Fruit fly (Drosophila melanogaster) whole organism, embryonic: ENCODE measurements around the gene Oatp33Eb.
A peak's percentile ranks its signal among the peaks of the same experiment; 100 is the strongest.

Experiments used
- Ada2b ChIP-seq: fragments of 200-800 bp; sonication (Bioruptor generic); IDR thresholded peaks from 2 replicates; pipeline ENCODE4 v1.3.6; 2022; ENCODE audit warnings: missing biosample characterization, missing genetic modification characterization
- Atf6 ChIP-seq: fragments of 200-800 bp; sonication (Bioruptor generic); IDR thresholded peaks from 2 replicates; pipeline ENCODE4 v1.3.6; 2022; ENCODE audit warnings: missing biosample characterization, missing genetic modification characterization
- CG10209 ChIP-seq: fragments of 200-800 bp; sonication (Bioruptor generic); optimal IDR thresholded peaks from 3 replicates; lab custom pipeline; 2017; ENCODE audit warnings: missing biosample characterization, mild to moderate bottlenecking, missing genetic modification characterization, missing genetic modification reagents
- CG11247 ChIP-seq: fragments of 200-800 bp; sonication (Bioruptor generic); IDR thresholded peaks from 2 replicates; pipeline ENCODE4 v1.3.6; 2022; ENCODE audit warnings: missing biosample characterization, missing genetic modification characterization
- CG12071 ChIP-seq: fragments of 200-800 bp; sonication (Bioruptor generic); optimal IDR thresholded peaks from 3 replicates; lab custom pipeline; 2018; ENCODE audit warnings: missing biosample characterization, mild to moderate bottlenecking, missing genetic modification characterization
- CG14441 ChIP-seq: fragments of 200-800 bp; sonication (Bioruptor generic); IDR thresholded peaks from 2 replicates; pipeline ENCODE4 v1.3.6; 2022; ENCODE audit warnings: missing biosample characterization, missing genetic modification characterization
- CG15073 ChIP-seq: fragments of 200-800 bp; sonication (Bioruptor generic); optimal IDR thresholded peaks from 2 replicates; lab custom pipeline; 2016; ENCODE audit warnings: missing biosample characterization, missing genetic modification characterization
- CG1647 ChIP-seq: fragments of 200-800 bp; sonication (Bioruptor generic); optimal IDR thresholded peaks from 3 replicates; lab custom pipeline; 2016; ENCODE audit warnings: missing biosample characterization, missing genetic modification characterization
- CG16779 ChIP-seq: fragments of 200-800 bp; sonication (Bioruptor generic); IDR thresholded peaks from 2 replicates; pipeline ENCODE4 v1.3.6; 2022; ENCODE audit warnings: missing biosample characterization, missing genetic modification characterization
- CG16863 ChIP-seq: fragments of 200-800 bp; sonication (Bioruptor generic); optimal IDR thresholded peaks from 3 replicates; lab custom pipeline; 2016; ENCODE audit warnings: missing biosample characterization, missing genetic modification characterization
- CG2875 ChIP-seq: fragments of 200-800 bp; sonication (Bioruptor generic); optimal IDR thresholded peaks from 2 replicates; lab custom pipeline; 2017; ENCODE audit warnings: missing biosample characterization, mild to moderate bottlenecking, missing genetic modification characterization, missing genetic modification reagents
- CG31224 ChIP-seq: fragments of 200-800 bp; sonication (Bioruptor generic); IDR thresholded peaks from 2 replicates; pipeline ENCODE4 v1.3.6; 2022; ENCODE audit warnings: missing biosample characterization, missing genetic modification characterization
- CG32532 ChIP-seq: fragments of 200-800 bp; sonication (Bioruptor generic); IDR thresholded peaks from 2 replicates; pipeline ENCODE4 v1.3.6; 2022; ENCODE audit warnings: missing biosample characterization, missing genetic modification characterization
- CG42726 ChIP-seq: fragments of 200-800 bp; sonication (Bioruptor generic); IDR thresholded peaks from 2 replicates; pipeline ENCODE4 v1.3.6; 2022; ENCODE audit warnings: missing biosample characterization, missing genetic modification characterization; ENCODE audit not compliant: partially characterized antibody
- CG7745 ChIP-seq: fragments of 200-800 bp; sonication (Bioruptor generic); optimal IDR thresholded peaks from 2 replicates; lab custom pipeline; 2018; ENCODE audit warnings: missing biosample characterization, mild to moderate bottlenecking, missing genetic modification characterization, moderate library complexity
- CG8359 ChIP-seq: fragments of 200-800 bp; sonication (Bioruptor generic); optimal IDR thresholded peaks from 2 replicates; lab custom pipeline; 2017; ENCODE audit warnings: missing biosample characterization, mild to moderate bottlenecking, missing genetic modification characterization, borderline replicate concordance
- CG9876 ChIP-seq: fragments of 200-800 bp; sonication (Bioruptor generic); optimal IDR thresholded peaks from 2 replicates; lab custom pipeline; 2016; ENCODE audit warnings: missing biosample characterization, missing genetic modification characterization
- CrebB ChIP-seq: fragments of 200-800 bp; sonication (Bioruptor generic); optimal IDR thresholded peaks from 3 replicates; lab custom pipeline; 2018; ENCODE audit warnings: missing biosample characterization, mild to moderate bottlenecking, missing genetic modification characterization
- Doc2 ChIP-seq: fragments of 200-800 bp; sonication (Bioruptor generic); IDR thresholded peaks from 2 replicates; pipeline ENCODE4 v1.3.6; 2022; ENCODE audit warnings: missing biosample characterization, missing genetic modification characterization
- Ets65A ChIP-seq: fragments of 200-800 bp; sonication (Bioruptor generic); peaks from one replicate; lab custom pipeline; 2016; ENCODE audit warnings: missing biosample characterization, missing genetic modification characterization
- HLH3B ChIP-seq: fragments of 200-800 bp; sonication (Bioruptor generic); IDR thresholded peaks from 2 replicates; pipeline ENCODE4 v1.3.6; 2022; ENCODE audit warnings: missing biosample characterization, missing genetic modification characterization
- HLH4C ChIP-seq: fragments of 200-800 bp; sonication (Bioruptor generic); IDR thresholded peaks from 3 replicates; pipeline ENCODE4 v1.3.6; 2022; ENCODE audit warnings: missing biosample characterization, missing genetic modification characterization; ENCODE audit not compliant: partially characterized antibody
- HLH54F ChIP-seq: fragments of 200-800 bp; sonication (Bioruptor generic); optimal IDR thresholded peaks from 3 replicates; lab custom pipeline; 2016; ENCODE audit warnings: missing biosample characterization, missing genetic modification characterization
- Hmx ChIP-seq: fragments of 200-800 bp; sonication (Bioruptor generic); optimal IDR thresholded peaks from 2 replicates; lab custom pipeline; 2016; ENCODE audit warnings: missing biosample characterization, missing genetic modification characterization
- Hr51 ChIP-seq, 2 experiments: fragments of 200-800 bp; sonication (Bioruptor generic); optimal IDR thresholded peaks; 2 replicates in 1 of 2; 3 replicates in 1 of 2; lab custom pipeline; 2016 to 2018; ENCODE audit warnings: missing biosample characterization in 2 of 2, missing genetic modification characterization in 2 of 2, mild to moderate bottlenecking in 1 of 2, moderate library complexity in 1 of 2
- Hsf ChIP-seq: fragments of 200-800 bp; sonication (Bioruptor generic); optimal IDR thresholded peaks from 3 replicates; lab custom pipeline; 2016; ENCODE audit warnings: missing biosample characterization, missing genetic modification characterization
- Med ChIP-seq: fragments of 200-800 bp; sonication (Bioruptor generic); peaks from one replicate; lab custom pipeline; 2016; ENCODE audit warnings: missing biosample characterization, missing genetic modification characterization, mild to moderate bottlenecking, inconsistent platforms, moderate library complexity
- Meics ChIP-seq: fragments of 200-800 bp; sonication (Bioruptor generic); optimal IDR thresholded peaks from 2 replicates; lab custom pipeline; 2017; ENCODE audit warnings: missing biosample characterization, mild to moderate bottlenecking, missing genetic modification characterization
- Rx ChIP-seq: fragments of 200-800 bp; sonication (Bioruptor generic); IDR thresholded peaks from 2 replicates; pipeline ENCODE4 v1.3.6; 2022; ENCODE audit warnings: missing biosample characterization, missing genetic modification characterization
- Spps ChIP-seq: fragments of 200-800 bp; sonication (Bioruptor generic); optimal IDR thresholded peaks from 2 replicates; lab custom pipeline; 2018; ENCODE audit warnings: missing biosample characterization, mild to moderate bottlenecking, missing genetic modification characterization
- YL-1 ChIP-seq: fragments of 200-800 bp; sonication (Bioruptor generic); optimal IDR thresholded peaks from 3 replicates; lab custom pipeline; 2017; ENCODE audit warnings: missing biosample characterization, mild to moderate bottlenecking, missing genetic modification characterization
- ac ChIP-seq: fragments of 200-800 bp; sonication (Bioruptor generic); optimal IDR thresholded peaks from 3 replicates; lab custom pipeline; 2017; ENCODE audit warnings: missing biosample characterization, mild to moderate bottlenecking, missing genetic modification characterization
- aop ChIP-seq: fragments of 200-800 bp; sonication (Bioruptor generic); IDR thresholded peaks from 2 replicates; pipeline ENCODE4 v1.3.6; 2022; ENCODE audit warnings: missing biosample characterization, missing genetic modification characterization
- ap ChIP-seq: fragments of 200-800 bp; sonication (Bioruptor generic); IDR thresholded peaks from 2 replicates; pipeline ENCODE4 v1.3.6; 2022; ENCODE audit warnings: missing biosample characterization, missing genetic modification characterization
- bcd ChIP-seq: fragments of 200-800 bp; sonication (Bioruptor generic); optimal IDR thresholded peaks from 2 replicates; lab custom pipeline; 2017; ENCODE audit warnings: missing biosample characterization, mild to moderate bottlenecking, missing genetic modification characterization
- bsh ChIP-seq, 2 experiments: fragments of 200-800 bp; sonication (Bioruptor generic); optimal IDR thresholded peaks; 2 replicates each; lab custom pipeline; 2017 to 2018; ENCODE audit warnings: mild to moderate bottlenecking in 2 of 2, missing biosample characterization in 2 of 2, missing genetic modification characterization in 2 of 2, moderate library complexity in 1 of 2
- crc ChIP-seq: fragments of 200-800 bp; sonication (Bioruptor generic); optimal IDR thresholded peaks from 2 replicates; lab custom pipeline; 2016; ENCODE audit warnings: missing biosample characterization, missing genetic modification characterization
- dati ChIP-seq: fragments of 200-800 bp; sonication (Bioruptor generic); IDR thresholded peaks from 2 replicates; pipeline ENCODE4 v1.3.6; 2022; ENCODE audit warnings: missing biosample characterization, missing genetic modification characterization
- eyg ChIP-seq: fragments of 200-800 bp; sonication (Bioruptor generic); optimal IDR thresholded peaks from 3 replicates; lab custom pipeline; 2016; ENCODE audit warnings: missing biosample characterization, missing genetic modification characterization
- fd64A ChIP-seq: fragments of 200-800 bp; sonication (Bioruptor generic); optimal IDR thresholded peaks from 3 replicates; lab custom pipeline; 2018; ENCODE audit warnings: missing biosample characterization, mild to moderate bottlenecking, missing genetic modification characterization
- fd96Cb ChIP-seq: fragments of 200-800 bp; sonication (Bioruptor generic); optimal IDR thresholded peaks from 2 replicates; lab custom pipeline; 2018; ENCODE audit warnings: missing biosample characterization, mild to moderate bottlenecking, missing genetic modification characterization, moderate library complexity
- jing ChIP-seq: fragments of 200-800 bp; sonication (Bioruptor generic); optimal IDR thresholded peaks from 2 replicates; lab custom pipeline; 2018; ENCODE audit warnings: missing biosample characterization, mild to moderate bottlenecking, missing genetic modification characterization
- lbe ChIP-seq: fragments of 200-800 bp; sonication (Bioruptor generic); optimal IDR thresholded peaks from 2 replicates; lab custom pipeline; 2016; ENCODE audit warnings: missing biosample characterization, mild to moderate bottlenecking, missing genetic modification characterization
- lov ChIP-seq, 2 experiments: fragments of 200-800 bp in 1 of 2; fragments of >200 bp in 1 of 2; sonication (Bioruptor generic) in 1 of 2; IDR thresholded peaks in 1 of 2; optimal IDR thresholded peaks in 1 of 2; 2 replicates in 1 of 2; 3 replicates in 1 of 2; pipeline versions ENCODE4 v1.3.6 to Lab custom; 2017 to 2022; ENCODE audit warnings: missing biosample characterization in 1 of 2, missing genetic modification characterization in 1 of 2
- p53 ChIP-seq: fragments of 200-800 bp; sonication (Bioruptor generic); optimal IDR thresholded peaks from 2 replicates; lab custom pipeline; 2016; ENCODE audit warnings: missing biosample characterization, missing genetic modification characterization
- phol ChIP-seq: fragments of 200-800 bp; sonication (Bioruptor generic); optimal IDR thresholded peaks from 3 replicates; lab custom pipeline; 2018; ENCODE audit warnings: missing biosample characterization, mild to moderate bottlenecking, missing genetic modification characterization, moderate library complexity
- slou ChIP-seq: fragments of 200-800 bp; sonication (Bioruptor generic); optimal IDR thresholded peaks from 3 replicates; lab custom pipeline; 2016; ENCODE audit warnings: missing biosample characterization, missing genetic modification characterization
- so ChIP-seq: fragments of 200-800 bp; sonication (Bioruptor generic); IDR thresholded peaks from 3 replicates; pipeline ENCODE4 v1.3.6; 2022; ENCODE audit warnings: missing biosample characterization, missing genetic modification characterization
- stc ChIP-seq: fragments of 200-800 bp; sonication (Bioruptor generic); IDR thresholded peaks from 2 replicates; pipeline ENCODE4 v1.3.6; 2022; ENCODE audit warnings: missing biosample characterization, missing genetic modification characterization
- ttk ChIP-seq: fragments of 200-800 bp; sonication (Bioruptor generic); IDR thresholded peaks from 2 replicates; pipeline ENCODE4 v2.1.2; 2022; ENCODE audit warnings: missing biosample characterization, missing genetic modification characterization
- z ChIP-seq: fragments of 200-800 bp; sonication (Bioruptor generic); IDR thresholded peaks from 3 replicates; pipeline ENCODE4 v1.3.6; 2022; ENCODE audit warnings: missing biosample characterization, missing genetic modification characterization

Oatp33Eb gene

dm6 chr2L:12498538-12498937 is 50.3 kb downstream of the Oatp33Eb start (continued):
- TF ChIP-seq CG1647 (no peak), lbe (GFP tag; lab: Kevin White, UChicago) (no peak), slou (no peak), HLH54F (GFP tag; lab: Kevin White, UChicago) (no peak), CG2875 (GFP tag; lab: Kevin White, UChicago) (peak; percentile 9), Atf6 (GFP tag; lab: Robert Waterston, UW) (peak; percentile 19; the same call in 1 of the 2 replicates), ttk (GFP tag; lab: Robert Waterston, UW) (no peak), CG31224 (0 out of 2 replicates have a peak, but pooled peaks have one; percentile 11), ac (GFP tag; lab: Kevin White, UChicago) (peak; percentile 4), so (GFP tag; lab: Robert Waterston, UW) (no peak), HLH3B (GFP tag; lab: Robert Waterston, UW) (no peak), YL-1 (GFP tag; lab: Kevin White, UChicago) (no peak), Doc2 (no peak), CG16863 (GFP tag; lab: Kevin White, UChicago) (no peak), CG42726 (GFP tag; lab: Robert Waterston, UW) (no peak), CG32532 (GFP tag; lab: Robert Waterston, UW) (no peak), Ada2b (GFP tag; lab: Robert Waterston, UW) (no peak), Hmx (no peak), CG9876 (GFP tag; lab: Kevin White, UChicago) (no peak), CG15073 (GFP tag; lab: Kevin White, UChicago) (no peak), CG11247 (no peak), Meics (no peak), Spps (tag; lab: Kevin White, UChicago) (no peak), fd64A (GFP tag; lab: Kevin White, UChicago) (peak; percentile 69), eyg (GFP tag; lab: Kevin White, UChicago) (no peak), bcd (GFP tag; lab: Kevin White, UChicago) (no peak), aop (GFP tag; lab: Robert Waterston, UW) (no peak), Hr51 (GFP tag; optimal IDR thresholded peaks at IDR 0.05; lab: Kevin White, UChicago) (no peak), CG10209 (GFP tag; lab: Kevin White, UChicago) (no peak), Med (GFP tag; lab: Kevin White, UChicago) (peak; percentile 43), CG8359 (peak; percentile 19), fd96Cb (no peak), CG7745 (tag; lab: Kevin White, UChicago) (no peak), stc (GFP tag; lab: Robert Waterston, UW) (peak; percentile 45), phol (peak; percentile 97), jing (no peak), CG14441 (GFP tag; lab: Robert Waterston, UW) (peak; percentile 45), ap (GFP tag; lab: Robert Waterston, UW) (peak; percentile 19; the same call in 1 of the 2 replicates), dati (GFP tag; lab: Robert Waterston, UW) (no peak), bsh (GFP tag; optimal IDR thresholded peaks at IDR 0.05; lab: Kevin White, UChicago) (peak in 1 of 2 experiments; percentile 6), lov (optimal IDR thresholded peaks at IDR 0.05; lab: Kevin White, UChicago) (no peak), lov (GFP tag; IDR thresholded peaks at IDR 0.05; lab: Robert Waterston, UW) (0 out of 3 replicates have a peak, but pooled peaks have one; percentile 60), p53 (GFP tag; lab: Kevin White, UChicago) (no peak), CG12071 (GFP tag; lab: Kevin White, UChicago) (peak; percentile 40), Rx (no peak), z (GFP tag; lab: Robert Waterston, UW) (no peak), CrebB (no peak), CG16779 (0 out of 2 replicates have a peak, but pooled peaks have one; percentile 41), crc (no peak), Hsf (no peak), Ets65A (no peak), HLH4C (GFP tag; lab: Robert Waterston, UW) (no peak)
